Worm (Caenorhabditis elegans): ENCODE measurements around the gene col-131.

ce11 chrIV:13112982-13113381 lies 45.9 kb upstream of the col-131 start, which contains the start of gene best-2:
- TF ChIP-seq Y105C5A.15 (GFP tag; IDR thresholded peaks at IDR 0.05) (no peak), aly-2 (tag; optimal IDR thresholded peaks at IDR 0.05) (no peak), mdl-1 (tag; optimal IDR thresholded peaks at IDR 0.05) (no peak), ces-1 (GFP tag; optimal IDR thresholded peaks at IDR 0.05) (no peak), nhr-11 (tag; optimal IDR thresholded peaks at IDR 0.05) (no peak), lin-13 (GFP tag; optimal IDR thresholded peaks at IDR 0.05) (no peak)
